Worm (Caenorhabditis elegans): ENCODE results near the gene hda-2.
A peak's percentile ranks its signal among the peaks of the same experiment; 100 is the strongest.

Gene hda-2

DNA sequence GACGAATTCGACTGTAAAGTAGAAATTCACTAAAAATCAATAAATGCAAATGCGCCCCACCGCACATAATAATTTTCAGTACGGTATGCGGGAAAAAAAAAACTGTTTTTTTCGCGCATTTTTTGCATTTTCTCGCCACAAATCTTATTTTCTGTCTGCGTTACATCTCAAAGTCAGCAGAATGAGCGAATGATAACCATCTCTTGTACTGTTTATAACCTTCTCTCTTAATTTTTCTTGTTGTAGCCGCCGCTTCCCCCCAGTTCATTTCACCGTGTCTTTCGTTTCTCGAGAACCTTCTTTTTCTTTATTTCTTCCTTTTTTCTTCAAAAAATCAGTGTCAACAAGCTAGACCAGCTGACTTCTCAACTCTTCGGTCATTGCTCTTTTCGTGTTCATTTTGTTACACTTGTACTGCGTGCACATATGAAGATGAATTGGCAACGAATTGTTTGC, 6.8 kb downstream of the hda-2 start (continued):
- TF ChIP-seq nfya-1 (tag; optimal IDR thresholded peaks at IDR 0.05; ENCODE audit: borderline replicate concordance, insufficient read depth), result no peak
- TF ChIP-seq ama-1 (optimal IDR thresholded peaks at IDR 0.05), result no peak
- no peak for TF ChIP-seq ama-1 (GFP tag; optimal IDR thresholded peaks at IDR 0.05)
- peak; percentile 4 for TF ChIP-seq B0035.1 (tag; optimal IDR thresholded peaks at IDR 0.05)
- TF ChIP-seq aptf-2 (GFP tag; conservative IDR thresholded peaks at IDR 0.05), result peak; percentile 76; the same call in 1 of the 2 replicates
- no peak for TF ChIP-seq nfya-2 (GFP tag; IDR thresholded peaks at IDR 0.05)
- no peak for TF ChIP-seq F23B12.7 (tag; optimal IDR thresholded peaks at IDR 0.05; ENCODE audit: insufficient read depth)
- peak; percentile 88 for TF ChIP-seq dox-1 (GFP tag; IDR thresholded peaks at IDR 0.05)
- TF ChIP-seq hmg-1.2 (GFP tag; IDR thresholded peaks at IDR 0.05), result peak; percentile 64
- no peak for TF ChIP-seq B0261.1 (tag; optimal IDR thresholded peaks at IDR 0.05)
- peak; percentile 50 for TF ChIP-seq tbp1 (GFP tag; optimal IDR thresholded peaks at IDR 0.05)
- TF ChIP-seq lin-54 (GFP tag; optimal IDR thresholded peaks at IDR 0.05), result peak; percentile 72
- no peak for TF ChIP-seq T07F8.4 (tag; optimal IDR thresholded peaks at IDR 0.05)
- no peak for TF ChIP-seq hlh-12 (tag; optimal IDR thresholded peaks at IDR 0.05)
- TF ChIP-seq gei-17 (GFP tag; optimal IDR thresholded peaks at IDR 0.05), result no peak
- peak; percentile 77 for TF ChIP-seq ztf-26 (tag; optimal IDR thresholded peaks at IDR 0.05)
- no peak for TF ChIP-seq nhr-179 (tag; optimal IDR thresholded peaks at IDR 0.05)
- peak; percentile 51; the same call in 1 of the 2 replicates for TF ChIP-seq pbrm-1 (GFP tag; IDR thresholded peaks at IDR 0.05)
- peak; percentile 20 for TF ChIP-seq die-1 (tag; optimal IDR thresholded peaks at IDR 0.05)
- peak; percentile 75 for TF ChIP-seq F33H1.4 (GFP tag; IDR thresholded peaks at IDR 0.05)
- TF ChIP-seq cebp-1 (GFP tag; IDR thresholded peaks at IDR 0.05), result no peak
- TF ChIP-seq cebp-1 (tag; optimal IDR thresholded peaks at IDR 0.05), result peak; percentile 63
- TF ChIP-seq xnd-1 (tag; optimal IDR thresholded peaks at IDR 0.05), result peak; percentile 90
- TF ChIP-seq Y67H2A.10 (GFP tag; conservative IDR thresholded peaks at IDR 0.05), result peak; percentile 77; the same call in 1 of the 2 replicates
- peak; percentile 86 for TF ChIP-seq dpl-1 (GFP tag; optimal IDR thresholded peaks at IDR 0.05)
- TF ChIP-seq fkh-3 (tag; optimal IDR thresholded peaks at IDR 0.05), result no peak
- TF ChIP-seq atf-7 (tag; optimal IDR thresholded peaks at IDR 0.05), result no peak
- TF ChIP-seq C17E4.6 (GFP tag; IDR thresholded peaks at IDR 0.05), result peak; percentile 73; the same call in 1 of the 2 replicates
- TF ChIP-seq sea-2 (GFP tag; IDR thresholded peaks at IDR 0.05), result no peak
- TF ChIP-seq egl-18 (GFP tag; IDR thresholded peaks at IDR 0.05), result no peak
- TF ChIP-seq ekl-4 (GFP tag; IDR thresholded peaks at IDR 0.05), result peak; percentile 22; the same call in 1 of the 2 replicates
- peak; percentile 93 for TF ChIP-seq madf-8 (GFP tag; conservative IDR thresholded peaks at IDR 0.05)
- peak; percentile 39; the same call in 1 of the 2 replicates for TF ChIP-seq ceh-100 (GFP tag; IDR thresholded peaks at IDR 0.05)
- TF ChIP-seq ceh-27 (GFP tag; optimal IDR thresholded peaks at IDR 0.05), result no peak
- no peak for TF ChIP-seq F57A8.1 (GFP tag; optimal IDR thresholded peaks at IDR 0.05)
- TF ChIP-seq B0336.3 (GFP tag; IDR thresholded peaks at IDR 0.05), result peak; percentile 54
- TF ChIP-seq tlf-1 (GFP tag; optimal IDR thresholded peaks at IDR 0.05), result peak; percentile 87
- peak; percentile 69 for TF ChIP-seq repo-1 (tag; optimal IDR thresholded peaks at IDR 0.05)
- TF ChIP-seq mel-28 (tag; optimal IDR thresholded peaks at IDR 0.05; ENCODE audit: borderline replicate concordance), result no peak
- 0 out of 2 replicates have a peak, but pooled peaks have one; percentile 14 for TF ChIP-seq egl-44 (GFP tag; IDR thresholded peaks at IDR 0.05)
- TF ChIP-seq tbx-9 (tag; optimal IDR thresholded peaks at IDR 0.05; ENCODE audit: borderline replicate concordance), result no peak
- peak; percentile 47 for TF ChIP-seq F49E8.2 (tag; optimal IDR thresholded peaks at IDR 0.05; ENCODE audit: insufficient read depth)
- no peak for TF ChIP-seq F10E7.11 (tag; optimal IDR thresholded peaks at IDR 0.05)
- peak; percentile 39 for TF ChIP-seq hrde-1 (tag; optimal IDR thresholded peaks at IDR 0.05; ENCODE audit: borderline replicate concordance)
- peak; percentile 92 for TF ChIP-seq snpc-3.4 (tag; optimal IDR thresholded peaks at IDR 0.05)
- TF ChIP-seq akir-1 (GFP tag; optimal IDR thresholded peaks at IDR 0.05), result no peak
- peak; percentile 45 for TF ChIP-seq him-1 (tag; optimal IDR thresholded peaks at IDR 0.05)
- no peak for TF ChIP-seq Y53F4B.3 (GFP tag; IDR thresholded peaks at IDR 0.05)
- TF ChIP-seq ztf-6 (GFP tag; IDR thresholded peaks at IDR 0.05), result no peak

All from whole organism, young adult.